Worm (Caenorhabditis elegans) whole organism, young adult: ENCODE results near the gene F15B9.11.

ENCODE experiments used
- B0261.1 ChIP-seq: sonication (generic microtip); optimal IDR thresholded peaks from 2 replicates; lab custom pipeline; 2016; ENCODE audit warnings: mild to moderate bottlenecking, missing genetic modification characterization, moderate library complexity, missing compliant biosample characterization
- C06A6.2 ChIP-seq: fragments of 200-800 bp; sonication (Bioruptor generic); conservative IDR thresholded peaks from 2 replicates; pipeline ENCODE4 v1.3.6; 2022; ENCODE audit warnings: missing genetic modification characterization, missing compliant biosample characterization
- F23B12.7 ChIP-seq: sonication (generic microtip); optimal IDR thresholded peaks from 2 replicates; lab custom pipeline; 2017; ENCODE audit warnings: missing genetic modification characterization, mild to moderate bottlenecking, missing compliant biosample characterization, antibody characterized with exemption, moderate library complexity; ENCODE audit not compliant: insufficient read depth
- T26A5.8 ChIP-seq: sonication (generic microtip); optimal IDR thresholded peaks from 2 replicates; lab custom pipeline; 2016; ENCODE audit warnings: missing genetic modification characterization, missing compliant biosample characterization
- ama-1 ChIP-seq, 3 experiments: fragments of 150-350 bp in 1 of 3; sonication (generic microtip) in 2 of 3; optimal IDR thresholded peaks; 2 replicates each; lab custom pipeline; 2014 to 2018; ENCODE audit warnings: missing biosample characterization in 2 of 3, missing genetic modification characterization in 2 of 3, missing genetic modification reagents in 2 of 3
- aptf-2 ChIP-seq: fragments of 200-800 bp; sonication (Bioruptor generic); conservative IDR thresholded peaks from 2 replicates; pipeline ENCODE4 v1.3.6; 2022; ENCODE audit warnings: missing genetic modification reagents, missing genetic modification characterization, missing compliant biosample characterization
- aptf-3 ChIP-seq: fragments of 200-800 bp; sonication (Bioruptor generic); IDR thresholded peaks from 2 replicates; pipeline ENCODE4 v1.3.6; 2022; ENCODE audit warnings: missing genetic modification characterization, missing compliant biosample characterization
- attf-6 ChIP-seq: fragments of 200-800 bp; sonication (Bioruptor generic); IDR thresholded peaks from 2 replicates; pipeline ENCODE4 v1.3.6; 2022; ENCODE audit warnings: missing genetic modification reagents, missing genetic modification characterization, missing compliant biosample characterization
- bed-1 ChIP-seq: fragments of 200-800 bp; sonication (Bioruptor generic); IDR thresholded peaks from 2 replicates; pipeline ENCODE4 v1.3.6; 2022; ENCODE audit warnings: missing genetic modification reagents, missing genetic modification characterization, missing compliant biosample characterization
- cebp-2 ChIP-seq: fragments of 200-800 bp; sonication (Bioruptor generic); IDR thresholded peaks from 2 replicates; pipeline ENCODE4 v1.3.6; 2022; ENCODE audit warnings: missing genetic modification characterization, missing compliant biosample characterization
- ceh-100 ChIP-seq: fragments of 200-800 bp; sonication (Bioruptor generic); IDR thresholded peaks from 2 replicates; pipeline ENCODE4 v1.3.6; 2022; ENCODE audit warnings: missing genetic modification reagents, missing genetic modification characterization, missing compliant biosample characterization
- ceh-58 ChIP-seq: fragments of 200-800 bp; sonication (Bioruptor generic); IDR thresholded peaks from 2 replicates; pipeline ENCODE4 v1.3.6; 2022; ENCODE audit warnings: missing genetic modification characterization, missing compliant biosample characterization
- hmg-20 ChIP-seq: fragments of 200-800 bp; sonication (Bioruptor generic); IDR thresholded peaks from 2 replicates; pipeline ENCODE4 v1.3.6; 2022; ENCODE audit warnings: missing genetic modification reagents, missing genetic modification characterization, missing compliant biosample characterization
- hsf-1 ChIP-seq: fragments of 200-800 bp; sonication (Bioruptor generic); IDR thresholded peaks from 2 replicates; pipeline ENCODE4 v1.3.6; 2022; ENCODE audit warnings: missing genetic modification reagents, missing genetic modification characterization, missing compliant biosample characterization
- let-526 ChIP-seq: fragments of 200-800 bp; sonication (Bioruptor generic); IDR thresholded peaks from 2 replicates; pipeline ENCODE4 v1.3.6; 2022; ENCODE audit warnings: missing genetic modification reagents, missing genetic modification characterization, missing compliant biosample characterization
- lin-40 ChIP-seq: sonication (generic microtip); optimal IDR thresholded peaks from 2 replicates; lab custom pipeline; 2016; ENCODE audit warnings: missing genetic modification characterization, mild to moderate bottlenecking, missing compliant biosample characterization, missing genotype, missing genetic modification reagents
- mel-28 ChIP-seq: sonication (generic microtip); optimal IDR thresholded peaks from 2 replicates; lab custom pipeline; 2016; ENCODE audit warnings: borderline replicate concordance, mild to moderate bottlenecking, missing genetic modification characterization, missing compliant biosample characterization
- nhr-27 ChIP-seq: fragments of 200-800 bp; sonication (Bioruptor generic); optimal IDR thresholded peaks from 2 replicates; lab custom pipeline; 2018; ENCODE audit warnings: mild to moderate bottlenecking, missing genetic modification characterization, moderate library complexity, missing compliant biosample characterization
- rec-8 ChIP-seq, 2 experiments: sonication (generic microtip); optimal IDR thresholded peaks; 2 replicates each; lab custom pipeline; 2016; ENCODE audit warnings: mild to moderate bottlenecking in 2 of 2, missing genetic modification characterization in 2 of 2, missing genetic modification reagents in 2 of 2, missing genotype in 2 of 2, missing biosample characterization in 1 of 2, missing compliant biosample characterization in 1 of 2, moderate library complexity in 1 of 2
- repo-1 ChIP-seq: sonication (generic microtip); optimal IDR thresholded peaks from 2 replicates; lab custom pipeline; 2017; ENCODE audit warnings: mild to moderate bottlenecking, missing genetic modification characterization, missing compliant biosample characterization
- rpc-1 ChIP-seq, 2 experiments: fragments of 150-350 bp in 1 of 2; sonication (generic microtip) in 1 of 2; optimal IDR thresholded peaks; 2 replicates each; lab custom pipeline; 2014 to 2018; ENCODE audit warnings: missing biosample characterization in 1 of 2, missing genetic modification characterization in 1 of 2, missing genetic modification reagents in 1 of 2, missing genotype in 1 of 2
- snpc-3.4 ChIP-seq: sonication (generic microtip); optimal IDR thresholded peaks from 2 replicates; lab custom pipeline; 2017; ENCODE audit warnings: missing genetic modification characterization, mild to moderate bottlenecking, missing compliant biosample characterization, antibody characterized with exemption, moderate library complexity, missing genotype, missing genetic modification reagents
- unc-130 ChIP-seq: sonication (generic microtip); optimal IDR thresholded peaks from 2 replicates; lab custom pipeline; 2016; ENCODE audit warnings: missing genetic modification reagents, missing genetic modification characterization, missing compliant biosample characterization
- zfh-2 ChIP-seq: fragments of 200-800 bp; sonication (Bioruptor generic); conservative IDR thresholded peaks from 2 replicates; pipeline ENCODE4 v1.3.6; 2022; ENCODE audit warnings: missing genetic modification reagents, missing genetic modification characterization, missing compliant biosample characterization

F15B9.11 gene

DNA sequence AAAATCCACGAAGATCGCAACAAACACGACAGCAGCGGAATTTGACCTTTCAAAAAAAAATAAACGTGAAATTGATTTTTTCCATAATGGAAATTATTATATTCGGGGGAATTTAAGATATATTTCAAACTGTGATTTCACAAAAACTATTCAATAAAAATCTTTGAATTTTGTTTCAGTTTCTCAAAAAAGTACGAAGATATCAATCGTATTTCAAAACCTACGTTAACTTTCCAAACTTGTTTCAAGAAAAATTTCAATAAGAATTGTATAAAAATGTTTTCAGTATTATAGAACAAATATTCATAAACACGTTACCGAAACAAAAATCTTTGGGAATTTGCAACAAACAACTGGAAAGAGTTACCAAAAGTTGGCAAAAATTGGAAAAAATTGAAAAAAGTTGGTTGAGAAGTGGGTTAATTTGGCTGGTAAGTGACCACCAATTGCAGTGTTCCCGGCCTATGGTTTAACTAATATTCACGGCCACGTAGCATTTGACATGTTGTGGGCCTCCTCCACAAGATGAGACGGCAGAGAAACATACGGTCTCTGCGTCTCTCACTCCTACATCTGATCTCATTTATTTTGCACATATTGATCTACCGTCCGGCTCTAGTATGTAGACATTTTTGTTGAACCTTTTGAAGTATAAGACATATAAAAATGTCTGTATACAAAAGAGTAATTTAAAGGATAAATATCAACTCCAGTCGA is 41.7 kb downstream of the F15B9.11 start, which contains the start of the genes T16G1.9 and T16G1.18 (continued):
- no peak for TF ChIP-seq snpc-3.4 (tag; lab: Kevin White, UChicago)
- no peak for TF ChIP-seq zfh-2 (GFP tag; lab: Robert Waterston, UW)
- no peak for TF ChIP-seq nhr-27 (tag; lab: Kevin White, UChicago)
- TF ChIP-seq C06A6.2 (GFP tag; lab: Robert Waterston, UW), result no peak
- no peak for TF ChIP-seq lin-40 (tag; lab: Kevin White, UChicago)
- no peak for TF ChIP-seq B0261.1 (tag; lab: Kevin White, UChicago)

DNA sequence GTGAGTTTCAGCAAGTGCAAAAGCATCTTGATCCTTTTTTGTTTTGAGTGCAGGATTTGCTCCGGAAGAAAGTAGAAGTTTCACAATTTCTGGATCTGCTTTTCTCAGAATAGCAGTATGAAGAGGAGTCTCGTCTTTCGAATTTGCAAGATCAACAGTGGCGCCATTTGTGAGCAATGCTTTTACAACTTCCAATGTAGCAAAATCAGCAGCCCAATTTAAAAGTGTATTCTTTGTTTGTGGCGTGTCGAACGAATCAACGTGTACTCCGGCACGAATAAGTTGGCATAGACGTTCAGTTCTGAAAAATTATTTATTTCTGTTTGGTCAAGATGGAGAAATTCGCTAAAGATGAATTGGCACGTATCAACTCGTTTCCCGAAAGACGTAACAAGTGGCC is 43.1 kb downstream of the F15B9.11 start, which contains the start of gene T16G1.13:
TSS of gene T16G1.13 (plus strand) at position 301 of the 400 bp plus-strand sequence.
- TF ChIP-seq attf-6, result no peak
- TF ChIP-seq let-526 (GFP tag; lab: Robert Waterston, UW), result no peak
- no peak for TF ChIP-seq F23B12.7

DNA sequence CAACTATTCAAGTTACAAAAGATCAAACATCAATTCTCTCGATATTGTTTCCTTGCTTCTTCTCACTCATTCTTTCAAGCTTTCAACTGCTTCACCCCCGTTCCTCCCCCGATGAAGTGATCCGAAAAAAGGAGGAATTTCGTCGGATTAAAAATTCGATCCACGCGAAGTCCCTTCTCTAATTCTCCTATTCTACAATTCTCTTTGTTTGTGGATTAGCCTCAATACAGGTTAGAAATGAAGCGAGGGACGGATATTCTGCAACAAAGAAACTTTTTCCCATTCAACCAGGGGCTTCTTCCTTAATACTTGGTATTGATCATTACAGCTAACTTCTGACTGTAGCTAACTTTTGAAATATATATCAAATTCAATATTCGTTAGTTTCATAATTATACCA is 47.9 kb downstream of the F15B9.11 start, which contains the start of gene grl-2:
TSS of gene grl-2 (plus strand) at position 301 of the 400 bp plus-strand sequence.
- no peak for TF ChIP-seq ceh-100 (GFP tag; lab: Robert Waterston, UW)
- TF ChIP-seq let-526 (GFP tag; lab: Robert Waterston, UW), result no peak
- TF ChIP-seq, all 124 proteins: peak for 0

DNA sequence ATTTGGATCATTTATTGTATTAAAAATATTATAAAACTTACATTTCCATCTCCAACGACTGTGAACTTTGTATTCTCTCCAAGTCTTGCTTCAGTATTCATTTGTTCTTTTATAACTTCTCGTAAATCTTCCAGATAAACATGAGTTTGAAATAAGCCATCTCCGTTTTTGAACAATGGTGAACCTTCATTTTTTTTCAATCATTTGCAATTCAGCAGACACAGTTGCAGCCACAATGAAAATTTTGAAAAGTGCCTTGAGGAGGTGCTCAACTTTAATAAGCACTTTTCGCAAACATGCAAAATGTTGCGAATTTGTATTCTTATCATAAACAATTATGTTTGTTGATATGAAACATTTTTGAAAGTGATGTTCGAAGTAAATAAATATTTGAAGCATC is 48.5 kb downstream of the F15B9.11 start, which contains the start of gene T16G1.3:
TSS of gene T16G1.3 (minus strand) at position 101 of the 400 bp plus-strand sequence.
- no peak for TF ChIP-seq aptf-2 (GFP tag; lab: Robert Waterston, UW)
- TF ChIP-seq rpc-1 (optimal IDR thresholded peaks at IDR 0.05; lab: Kevin White, UChicago), result no peak
- no peak for TF ChIP-seq rpc-1 (tag; optimal IDR thresholded peaks at IDR 0.05; lab: Kevin White, UChicago)
- TF ChIP-seq T26A5.8 (tag; lab: Kevin White, UChicago), result no peak
- no peak for TF ChIP-seq hmg-20 (GFP tag; lab: Robert Waterston, UW)
- TF ChIP-seq ceh-58 (GFP tag; lab: Robert Waterston, UW), result no peak
- TF ChIP-seq hsf-1 (GFP tag; lab: Robert Waterston, UW), result no peak
- TF ChIP-seq aptf-3 (GFP tag; lab: Robert Waterston, UW), result no peak
- no peak for TF ChIP-seq cebp-2 (GFP tag; lab: Robert Waterston, UW)

DNA sequence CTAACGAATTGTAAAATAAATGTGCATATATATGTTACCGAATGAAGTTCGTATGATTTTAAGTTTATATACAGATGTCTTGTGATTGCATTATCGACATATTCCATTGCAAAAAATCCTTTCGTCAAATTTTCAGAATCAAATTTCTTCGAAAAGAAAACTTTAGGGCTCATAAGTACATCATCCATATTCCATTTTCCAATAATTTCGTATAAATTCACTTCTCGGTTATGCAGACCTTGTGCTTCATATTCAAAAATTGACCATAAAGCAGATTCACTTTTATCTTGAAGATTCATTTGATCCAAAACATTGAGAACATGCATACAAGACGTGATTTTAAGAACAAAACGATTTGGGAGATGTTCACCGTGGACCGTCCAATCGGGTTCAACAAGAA is 49.3 kb downstream of the F15B9.11 start:
- TF ChIP-seq ama-1 (optimal IDR thresholded peaks at IDR 0.05; lab: Kevin White, UChicago), result no peak
- no peak for TF ChIP-seq ama-1 (GFP tag; optimal IDR thresholded peaks at IDR 0.05; lab: Kevin White, UChicago)
- no peak for TF ChIP-seq rec-8 (tag; optimal IDR thresholded peaks at IDR 0.05; lab: Kevin White, UChicago)
- no peak for TF ChIP-seq mel-28 (tag; lab: Kevin White, UChicago)
- TF ChIP-seq nhr-27 (tag; lab: Kevin White, UChicago), result no peak
- TF ChIP-seq bed-1 (GFP tag; lab: Robert Waterston, UW), result no peak
- no peak for TF ChIP-seq repo-1 (tag; lab: Kevin White, UChicago)
- TF ChIP-seq unc-130 (GFP tag; lab: Kevin White, UChicago), result no peak
